Worm (Caenorhabditis elegans) whole organism, mixed stage, embryonic: ENCODE measurements around the gene cpin-1.

Source experiments
- bed-3 ChIP-seq: fragments of 200-800 bp; sonication (Bioruptor generic); optimal IDR thresholded peaks from 3 replicates; lab custom pipeline; 2018; ENCODE audit warnings: mild to moderate bottlenecking, missing genetic modification characterization, moderate library complexity, missing compliant biosample characterization
- ceh-39 ChIP-seq: fragments of 150-350 bp; optimal IDR thresholded peaks from 2 replicates; lab custom pipeline; 2014; ENCODE audit warnings: missing biosample characterization, missing genetic modification characterization
- ceh-43 ChIP-seq: fragments of 200-800 bp; sonication (Bioruptor generic); optimal IDR thresholded peaks from 2 replicates; lab custom pipeline; 2018; ENCODE audit warnings: mild to moderate bottlenecking, missing genetic modification characterization, moderate library complexity, missing compliant biosample characterization
- ces-1 ChIP-seq: fragments of 150-350 bp; optimal IDR thresholded peaks from 2 replicates; lab custom pipeline; 2014; ENCODE audit warnings: missing biosample characterization, missing genetic modification reagents, missing genetic modification characterization
- cnd-1 ChIP-seq: fragments of 200-800 bp; sonication (Bioruptor generic); optimal IDR thresholded peaks from 2 replicates; lab custom pipeline; 2018; ENCODE audit warnings: mild to moderate bottlenecking, missing genetic modification characterization, missing compliant biosample characterization
- elt-1 ChIP-seq: sonication (generic microtip); optimal IDR thresholded peaks from 2 replicates; lab custom pipeline; 2017; ENCODE audit warnings: missing genetic modification characterization, mild to moderate bottlenecking, missing compliant biosample characterization, antibody characterized with exemption, moderate library complexity, borderline replicate concordance; ENCODE audit not compliant: insufficient read depth
- elt-3 ChIP-seq: fragments of 150-350 bp; optimal IDR thresholded peaks from 2 replicates; lab custom pipeline; 2014; ENCODE audit warnings: missing biosample characterization, missing genetic modification characterization
- flh-1 ChIP-seq: fragments of 200-800 bp; sonication (Bioruptor generic); optimal IDR thresholded peaks from 2 replicates; lab custom pipeline; 2018; ENCODE audit warnings: mild to moderate bottlenecking, missing genetic modification characterization, moderate library complexity, missing compliant biosample characterization
- hlh-1 ChIP-seq: fragments of 150-350 bp; optimal IDR thresholded peaks from 2 replicates; lab custom pipeline; 2014; ENCODE audit warnings: missing biosample characterization, missing genetic modification reagents, missing genetic modification characterization
- lin-13 ChIP-seq: fragments of 150-350 bp; optimal IDR thresholded peaks from 2 replicates; lab custom pipeline; 2014; ENCODE audit warnings: missing biosample characterization, missing genetic modification characterization
- lin-32 ChIP-seq: fragments of 200-800 bp; sonication (Bioruptor generic); optimal IDR thresholded peaks from 2 replicates; lab custom pipeline; 2018; ENCODE audit warnings: mild to moderate bottlenecking, missing genetic modification characterization, missing compliant biosample characterization
- lsy-2 ChIP-seq: fragments of 150-350 bp; optimal IDR thresholded peaks from 2 replicates; lab custom pipeline; 2014; ENCODE audit warnings: missing biosample characterization, missing genetic modification characterization
- mab-5 ChIP-seq: fragments of 150-350 bp; optimal IDR thresholded peaks from 2 replicates; lab custom pipeline; 2014; ENCODE audit warnings: missing biosample characterization, missing genetic modification characterization
- mep-1 ChIP-seq: fragments of 150-350 bp; optimal IDR thresholded peaks from 2 replicates; lab custom pipeline; 2017; ENCODE audit warnings: missing biosample characterization, missing genetic modification reagents, missing genetic modification characterization, inconsistent platforms
- nhr-12 ChIP-seq: fragments of 150-350 bp; optimal IDR thresholded peaks from 2 replicates; lab custom pipeline; 2014; ENCODE audit warnings: missing biosample characterization, missing genetic modification characterization
- nhr-2 ChIP-seq: fragments of 150-350 bp; optimal IDR thresholded peaks from 2 replicates; lab custom pipeline; 2014; ENCODE audit warnings: missing biosample characterization, missing genetic modification characterization
- nhr-28 ChIP-seq: fragments of 150-350 bp; optimal IDR thresholded peaks from 2 replicates; lab custom pipeline; 2014; ENCODE audit warnings: missing biosample characterization, missing genetic modification characterization
- nhr-76 ChIP-seq: sonication (generic microtip); optimal IDR thresholded peaks from 2 replicates; lab custom pipeline; 2017; ENCODE audit warnings: missing biosample characterization, missing genetic modification characterization
- pha-4 ChIP-seq: fragments of 150-350 bp; optimal IDR thresholded peaks from 2 replicates; lab custom pipeline; 2018; ENCODE audit warnings: missing biosample characterization, missing genetic modification reagents, missing genetic modification characterization
- sem-2 ChIP-seq: fragments of 200-800 bp; sonication (Bioruptor generic); optimal IDR thresholded peaks from 2 replicates; lab custom pipeline; 2018; ENCODE audit warnings: mild to moderate bottlenecking, missing genetic modification characterization, missing compliant biosample characterization
- snpc-4 ChIP-seq: fragments of 150-350 bp; optimal IDR thresholded peaks from 2 replicates; lab custom pipeline; 2014; ENCODE audit warnings: missing biosample characterization, missing genetic modification characterization
- tbx-8 ChIP-seq: fragments of 200-800 bp; sonication (Bioruptor generic); optimal IDR thresholded peaks from 2 replicates; lab custom pipeline; 2018; ENCODE audit warnings: mild to moderate bottlenecking, missing genetic modification characterization, moderate library complexity, missing compliant biosample characterization
- unc-120 ChIP-seq: sonication (generic microtip); optimal IDR thresholded peaks from 2 replicates; lab custom pipeline; 2017; ENCODE audit warnings: missing genetic modification characterization, missing compliant biosample characterization; ENCODE audit not compliant: poor library complexity, severe bottlenecking
- unc-62 ChIP-seq: fragments of 150-350 bp; optimal IDR thresholded peaks from 2 replicates; lab custom pipeline; 2014; ENCODE audit warnings: missing biosample characterization, missing genetic modification reagents, missing genetic modification characterization
- zip-8 ChIP-seq: fragments of 150-350 bp; optimal IDR thresholded peaks from 2 replicates; lab custom pipeline; 2014; ENCODE audit warnings: missing biosample characterization, missing genetic modification characterization
- ztf-11 ChIP-seq: fragments of 150-350 bp; optimal IDR thresholded peaks from 2 replicates; lab custom pipeline; 2014; ENCODE audit warnings: missing biosample characterization, missing genetic modification characterization

cpin-1 gene

DNA sequence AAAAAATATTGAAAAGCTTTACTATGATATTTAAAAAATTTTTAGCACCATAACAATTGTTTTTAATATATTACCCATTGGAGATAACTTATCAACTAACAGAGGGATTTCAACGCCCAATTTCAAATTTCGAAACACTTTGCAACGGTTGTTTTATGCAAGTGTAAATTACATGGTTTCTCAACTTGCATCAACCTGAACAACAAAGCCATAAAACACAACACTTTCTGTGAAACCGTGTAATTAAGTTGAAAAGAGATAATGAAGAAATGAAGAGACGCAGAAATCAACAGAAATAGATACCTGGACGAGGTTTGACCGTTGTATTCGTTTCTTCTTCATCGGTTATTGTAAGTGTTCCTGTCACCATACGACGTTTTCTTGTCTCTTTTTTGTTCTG, at the start of gene cpin-1:
Gene cpin-1 (plus strand): TSS at position 301 of the 400 bp plus-strand sequence.
- no peak for TF ChIP-seq nhr-76 (tag; lab: Kevin White, UChicago)

DNA sequence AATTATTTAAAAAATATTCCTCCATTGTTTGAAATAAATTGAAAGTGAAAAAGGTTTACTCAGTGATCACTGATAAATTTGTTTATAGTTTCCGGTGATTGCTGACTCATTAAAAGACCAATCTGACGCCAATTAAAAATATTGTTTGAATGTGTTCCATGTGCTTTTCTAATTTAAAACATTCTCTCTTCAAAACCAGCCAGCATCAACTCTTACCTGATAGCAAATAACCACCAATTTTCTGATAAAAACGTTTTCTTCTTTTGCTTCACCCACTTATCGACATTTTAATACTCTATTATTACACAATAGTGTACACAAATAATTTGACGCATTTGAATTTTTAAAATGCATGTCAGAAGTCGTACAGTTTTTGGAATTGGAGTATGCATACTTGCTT, 48.8 kb upstream of the cpin-1 start, which contains the start of gene F56D5.6:
Gene F56D5.6 (plus strand): TSS at position 208 of the 400 bp plus-strand sequence.
- no peak for TF ChIP-seq snpc-4
- no peak for TF ChIP-seq unc-120 (tag; lab: Kevin White, UChicago)
- TF ChIP-seq elt-1 (tag; lab: Kevin White, UChicago): no peak
- no peak for TF ChIP-seq lin-13 (tag; lab: Kevin White, UChicago)
- no peak for TF ChIP-seq bed-3 (GFP tag; lab: Kevin White, UChicago)

DNA sequence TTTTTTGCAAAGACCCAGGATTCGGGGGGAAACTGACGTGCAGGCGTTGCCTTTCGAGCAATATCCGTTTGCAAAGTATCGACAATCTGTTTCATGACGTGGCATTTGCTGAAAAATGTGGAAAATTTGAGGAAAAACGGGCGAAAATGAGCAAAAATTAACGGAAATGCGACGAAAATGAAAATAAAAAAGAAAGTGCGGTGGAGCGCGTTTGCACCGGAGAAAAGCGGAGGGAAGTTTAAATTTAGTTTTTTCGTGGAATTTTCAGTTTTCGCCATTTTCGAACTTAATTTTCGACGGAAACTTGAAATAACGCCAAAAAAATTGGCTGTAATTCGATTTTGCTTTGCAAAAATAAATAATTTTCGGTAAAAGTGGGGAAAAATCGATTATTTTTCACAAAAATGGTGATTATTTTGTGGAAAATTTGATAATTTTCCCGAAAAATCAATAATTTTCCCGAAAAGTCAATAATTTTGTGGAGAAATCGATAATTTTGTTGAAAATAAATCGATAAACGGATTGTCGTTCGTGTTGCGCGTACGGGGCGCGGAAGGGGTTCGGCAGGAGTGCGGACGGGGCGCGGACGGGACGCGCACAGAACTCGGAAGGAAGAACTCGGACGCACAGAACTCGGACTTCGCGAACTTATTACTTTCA, 46.6 kb upstream of the cpin-1 start:
- TF ChIP-seq cnd-1 (tag; lab: Kevin White, UChicago) (no peak), elt-1 (tag; lab: Kevin White, UChicago) (no peak), snpc-4 (no peak)

DNA sequence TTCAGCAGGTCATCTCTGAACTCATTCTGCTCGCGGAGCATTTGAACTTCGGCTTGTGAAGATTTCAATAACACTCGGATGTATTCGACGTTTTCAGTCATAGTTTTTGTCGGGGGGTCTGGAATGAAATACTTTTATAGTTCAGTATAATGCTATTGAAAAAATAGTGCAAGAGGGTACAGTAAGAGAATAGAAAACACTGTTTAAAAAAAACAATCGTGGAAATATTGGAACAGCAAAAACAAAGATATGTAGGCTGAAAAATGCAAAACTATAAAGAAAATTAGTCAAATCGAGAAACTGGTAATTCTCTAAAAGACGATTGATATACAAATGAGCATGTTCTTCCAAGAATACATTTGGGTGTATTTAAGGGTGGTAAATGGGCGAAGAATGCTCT, 42.5 kb upstream of the cpin-1 start, which contains the start of gene F56D5.5:
Gene F56D5.5 (minus strand): TSS at position 101 of the 400 bp plus-strand sequence.
- no peak for TF ChIP-seq flh-1 (GFP tag; lab: Kevin White, UChicago)
- no peak for TF ChIP-seq ceh-43
- no peak for TF ChIP-seq cnd-1 (tag; lab: Kevin White, UChicago)
- no peak for TF ChIP-seq elt-3 (tag; lab: Kevin White, UChicago)
- no peak for TF ChIP-seq mab-5 (tag; lab: Kevin White, UChicago)
- TF ChIP-seq lin-32 (GFP tag; lab: Kevin White, UChicago): no peak
- TF ChIP-seq sem-2 (GFP tag; lab: Kevin White, UChicago): no peak
- no peak for TF ChIP-seq unc-62
- TF ChIP-seq snpc-4: no peak
- TF ChIP-seq ceh-39 (tag; lab: Kevin White, UChicago): no peak
- no peak for TF ChIP-seq hlh-1 (tag; lab: Kevin White, UChicago)
- TF ChIP-seq, all 35 proteins: peak for 0

DNA sequence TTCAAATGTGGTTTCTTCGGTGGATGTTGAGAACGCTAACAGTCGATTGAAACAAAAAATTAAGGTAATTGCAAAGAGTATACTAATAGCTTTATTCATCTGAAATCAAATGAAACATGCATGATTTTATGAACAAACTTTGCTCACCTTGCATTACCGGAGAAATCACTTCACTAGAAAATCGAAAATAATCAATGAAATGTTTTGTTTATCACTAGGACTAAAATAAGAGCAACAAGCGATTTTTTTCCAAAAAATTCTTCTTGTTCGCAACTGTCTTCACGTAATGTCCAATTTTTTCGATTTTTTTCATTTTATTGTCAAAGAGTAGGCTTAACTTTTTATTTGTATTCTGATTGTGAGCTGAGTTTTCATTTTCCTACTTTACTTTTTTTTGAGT, 28.1 kb upstream of the cpin-1 start, which contains the start of gene F56D5.9:
Gene F56D5.9 (minus strand): TSS at position 101 of the 400 bp plus-strand sequence.
- no peak for TF ChIP-seq cnd-1 (tag; lab: Kevin White, UChicago)
- TF ChIP-seq flh-1 (GFP tag; lab: Kevin White, UChicago): no peak
- TF ChIP-seq elt-1 (tag; lab: Kevin White, UChicago): no peak
- no peak for TF ChIP-seq snpc-4
- no peak for TF ChIP-seq hlh-1 (tag; lab: Kevin White, UChicago)
- TF ChIP-seq ceh-43: no peak
- TF ChIP-seq ztf-11: no peak
- TF ChIP-seq elt-3 (tag; lab: Kevin White, UChicago): no peak
- TF ChIP-seq lin-13 (tag; lab: Kevin White, UChicago): no peak
- TF ChIP-seq unc-62: no peak
- TF ChIP-seq mab-5 (tag; lab: Kevin White, UChicago): no peak

DNA sequence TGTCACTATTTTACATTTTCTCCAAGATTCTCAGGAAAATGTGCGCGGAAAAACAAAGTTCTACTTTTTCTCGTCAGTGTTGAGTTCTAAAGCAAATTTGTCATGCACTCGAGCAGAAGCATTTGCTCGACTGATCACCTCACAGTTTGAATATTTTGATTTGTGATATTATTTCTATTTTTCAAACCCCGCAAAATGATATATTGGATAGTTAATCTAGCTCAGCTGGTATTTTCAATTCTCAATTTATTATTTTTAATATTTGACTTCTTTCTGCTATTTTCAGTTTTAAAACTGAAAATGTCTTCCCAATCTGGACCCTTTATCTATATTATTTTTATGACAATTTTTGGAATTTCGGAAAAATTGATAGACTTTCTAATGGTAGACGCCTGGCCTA, 27.4 kb upstream of the cpin-1 start, which contains the start of gene srxa-2:
Gene srxa-2 (plus strand): TSS at position 301 of the 400 bp plus-strand sequence.
- no peak for TF ChIP-seq pha-4
- TF ChIP-seq nhr-12 (tag; lab: Kevin White, UChicago): no peak
- TF ChIP-seq mep-1 (tag; lab: Kevin White, UChicago): no peak
- TF ChIP-seq nhr-2: no peak
- TF ChIP-seq lsy-2 (tag; lab: Kevin White, UChicago): no peak
- no peak for TF ChIP-seq unc-120 (tag; lab: Kevin White, UChicago)
- TF ChIP-seq ceh-39 (tag; lab: Kevin White, UChicago): no peak

DNA sequence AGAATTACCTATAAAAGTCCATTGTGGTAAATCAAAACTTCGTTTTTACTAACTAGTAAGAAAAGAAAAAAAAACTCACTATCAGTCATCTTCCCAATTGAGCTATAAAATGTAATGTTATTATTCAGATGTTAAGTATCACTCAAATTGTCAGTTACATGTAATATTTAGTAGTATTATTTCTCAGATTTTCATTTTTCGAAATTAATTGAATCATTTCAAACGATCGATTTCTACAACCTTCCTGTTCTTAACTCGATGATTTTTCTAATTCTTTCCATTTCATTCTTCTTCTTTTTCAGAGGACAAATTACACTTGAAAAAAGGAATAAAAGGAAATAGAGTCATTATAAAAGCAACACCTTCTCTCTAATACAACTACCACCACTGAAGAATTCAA, 22.5 kb upstream of the cpin-1 start, which contains the start of gene F59B8.1:
Gene F59B8.1 (plus strand): TSS at position 301 of the 400 bp plus-strand sequence.
- no peak for TF ChIP-seq zip-8 (tag; lab: Kevin White, UChicago)
- TF ChIP-seq unc-62: no peak
- no peak for TF ChIP-seq ztf-11
- TF ChIP-seq mep-1 (tag; lab: Kevin White, UChicago): no peak
- no peak for TF ChIP-seq nhr-28
- TF ChIP-seq nhr-12 (tag; lab: Kevin White, UChicago): no peak
- no peak for TF ChIP-seq tbx-8
- TF ChIP-seq ces-1: no peak
- TF ChIP-seq lsy-2 (tag; lab: Kevin White, UChicago): no peak
